Worm (Caenorhabditis elegans) whole organism, L4/young adult: ENCODE data around the gene tig-3.

Source experiments
- dao-5 ChIP-seq: sonication (generic microtip); optimal IDR thresholded peaks from 2 replicates; lab custom pipeline; 2016; ENCODE audit warnings: missing genotype, missing genetic modification characterization, moderate library complexity, missing compliant biosample characterization
- him-1 ChIP-seq: sonication (generic microtip); optimal IDR thresholded peaks from 2 replicates; lab custom pipeline; 2016; ENCODE audit warnings: missing genotype, missing genetic modification reagents, missing genetic modification characterization, missing compliant biosample characterization

DNA sequence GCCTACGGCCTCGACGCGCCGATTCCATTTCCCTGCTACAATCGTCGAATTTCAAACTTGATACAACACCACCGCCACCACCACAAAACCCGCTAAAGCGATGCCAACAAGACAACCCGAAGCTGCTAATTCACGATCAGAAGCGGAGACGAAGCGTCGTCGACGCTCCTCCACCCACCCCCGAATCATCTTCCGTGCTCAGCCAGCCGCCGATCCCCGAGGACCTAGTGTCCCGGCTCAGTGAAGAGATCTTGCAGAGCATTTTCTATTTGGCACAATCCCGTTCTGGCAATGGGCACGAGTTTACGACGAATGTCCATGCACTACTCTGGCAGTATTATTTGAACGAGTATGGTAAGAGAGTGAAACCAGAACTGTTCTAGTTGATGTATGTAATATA, 33.0 kb downstream of the tig-3 start:
- TF ChIP-seq him-1 (tag; lab: Kevin White, UChicago) (no peak), dao-5 (no peak)
